Worm (Caenorhabditis elegans) whole organism, late embryonic: ENCODE measurements around the gene rps-12.

Experiments
- K09A11.1 ChIP-seq: sonication (generic microtip); optimal IDR thresholded peaks from 2 replicates; lab custom pipeline; 2017; ENCODE audit warnings: antibody characterized with exemption, mild to moderate bottlenecking, missing genetic modification characterization, missing compliant biosample characterization; ENCODE audit not compliant: insufficient read depth
- T23F11.4 ChIP-seq: fragments of 200-800 bp; sonication (Bioruptor generic); optimal IDR thresholded peaks from 2 replicates; lab custom pipeline; 2018; ENCODE audit warnings: mild to moderate bottlenecking, missing genetic modification characterization, missing compliant biosample characterization
- Y22D7AL.16 ChIP-seq: sonication (generic microtip); optimal IDR thresholded peaks from 2 replicates; lab custom pipeline; 2016; ENCODE audit warnings: missing genetic modification characterization, missing compliant biosample characterization
- ahr-1 ChIP-seq: sonication (generic microtip); optimal IDR thresholded peaks from 2 replicates; lab custom pipeline; 2016; ENCODE audit warnings: missing genetic modification characterization, missing compliant biosample characterization
- ceh-14 ChIP-seq: sonication (generic microtip); optimal IDR thresholded peaks from 2 replicates; lab custom pipeline; 2016; ENCODE audit warnings: missing genotype, missing genetic modification characterization, missing compliant biosample characterization
- ceh-2 ChIP-seq: sonication (generic microtip); optimal IDR thresholded peaks from 2 replicates; lab custom pipeline; 2016; ENCODE audit warnings: missing genotype, missing genetic modification characterization, missing compliant biosample characterization
- ceh-30 ChIP-seq: fragments of 150-350 bp; optimal IDR thresholded peaks from 2 replicates; lab custom pipeline; 2014; ENCODE audit warnings: missing biosample characterization, missing genetic modification characterization
- ceh-31 ChIP-seq: sonication (generic microtip); optimal IDR thresholded peaks from 2 replicates; lab custom pipeline; 2016; ENCODE audit warnings: missing genetic modification characterization, missing compliant biosample characterization
- ceh-34 ChIP-seq: sonication (generic microtip); optimal IDR thresholded peaks from 2 replicates; lab custom pipeline; 2016; ENCODE audit warnings: mild to moderate bottlenecking, missing genetic modification characterization, missing compliant biosample characterization
- ceh-6 ChIP-seq: fragments of 200-800 bp; sonication (Bioruptor generic); optimal IDR thresholded peaks from 2 replicates; lab custom pipeline; 2018; ENCODE audit warnings: mild to moderate bottlenecking, missing genetic modification characterization, missing compliant biosample characterization
- ceh-9 ChIP-seq: sonication (generic microtip); optimal IDR thresholded peaks from 2 replicates; lab custom pipeline; 2016; ENCODE audit warnings: mild to moderate bottlenecking, missing genetic modification characterization, inconsistent platforms, missing compliant biosample characterization
- elt-4 ChIP-seq: sonication (generic microtip); optimal IDR thresholded peaks from 2 replicates; lab custom pipeline; 2016; ENCODE audit warnings: missing genetic modification characterization, missing compliant biosample characterization
- ets-4 ChIP-seq: sonication (generic microtip); optimal IDR thresholded peaks from 2 replicates; lab custom pipeline; 2016; ENCODE audit warnings: missing genetic modification characterization, missing compliant biosample characterization
- fax-1 ChIP-seq: sonication (generic microtip); optimal IDR thresholded peaks from 2 replicates; lab custom pipeline; 2016; ENCODE audit warnings: missing genotype, missing genetic modification characterization, missing compliant biosample characterization
- hlh-13 ChIP-seq: fragments of 200-800 bp; sonication (Bioruptor generic); optimal IDR thresholded peaks from 2 replicates; lab custom pipeline; 2018; ENCODE audit warnings: mild to moderate bottlenecking, missing genetic modification characterization, missing compliant biosample characterization
- hlh-30 ChIP-seq: sonication (generic microtip); optimal IDR thresholded peaks from 2 replicates; lab custom pipeline; 2017; ENCODE audit warnings: antibody characterized with exemption, missing genetic modification characterization, missing compliant biosample characterization; ENCODE audit not compliant: insufficient read depth
- hlh-6 ChIP-seq: sonication (generic microtip); optimal IDR thresholded peaks from 2 replicates; lab custom pipeline; 2016; ENCODE audit warnings: missing genotype, missing genetic modification characterization, missing compliant biosample characterization
- lin-11 ChIP-seq: fragments of 200-800 bp; sonication (Bioruptor generic); optimal IDR thresholded peaks from 2 replicates; lab custom pipeline; 2018; ENCODE audit warnings: mild to moderate bottlenecking, missing genetic modification characterization, missing compliant biosample characterization
- madf-2 ChIP-seq: sonication (generic microtip); optimal IDR thresholded peaks from 2 replicates; lab custom pipeline; 2017; ENCODE audit warnings: missing genetic modification characterization, missing compliant biosample characterization
- nfya-1 ChIP-seq: sonication (generic microtip); optimal IDR thresholded peaks from 2 replicates; lab custom pipeline; 2017; ENCODE audit warnings: missing genetic modification characterization, mild to moderate bottlenecking, missing compliant biosample characterization, antibody characterized with exemption, moderate library complexity
- nhr-232 ChIP-seq: sonication (generic microtip); optimal IDR thresholded peaks from 2 replicates; lab custom pipeline; 2016; ENCODE audit warnings: missing genetic modification characterization, missing compliant biosample characterization
- odd-2 ChIP-seq: sonication (generic microtip); optimal IDR thresholded peaks from 2 replicates; lab custom pipeline; 2017; ENCODE audit warnings: antibody characterized with exemption, mild to moderate bottlenecking, missing genetic modification characterization, missing compliant biosample characterization
- pag-3 ChIP-seq: sonication (generic microtip); optimal IDR thresholded peaks from 2 replicates; lab custom pipeline; 2016; ENCODE audit warnings: missing compliant biosample characterization, missing genetic modification characterization, borderline replicate concordance
- pqm-1 ChIP-seq: sonication (generic microtip); optimal IDR thresholded peaks from 2 replicates; lab custom pipeline; 2016; ENCODE audit warnings: missing genetic modification characterization, missing compliant biosample characterization
- pros-1 ChIP-seq: fragments of 150-350 bp; optimal IDR thresholded peaks from 2 replicates; lab custom pipeline; 2014; ENCODE audit warnings: missing biosample characterization, missing genetic modification reagents, missing genetic modification characterization
- sdc-2 ChIP-seq: sonication (generic microtip); optimal IDR thresholded peaks from 2 replicates; lab custom pipeline; 2016; ENCODE audit warnings: missing genotype, missing genetic modification characterization, missing compliant biosample characterization
- tbx-2 ChIP-seq: sonication (generic microtip); optimal IDR thresholded peaks from 2 replicates; lab custom pipeline; 2016; ENCODE audit warnings: missing genetic modification characterization, missing compliant biosample characterization
- tbx-7 ChIP-seq: sonication (generic microtip); optimal IDR thresholded peaks from 2 replicates; lab custom pipeline; 2016; ENCODE audit warnings: missing genotype, missing genetic modification characterization, missing compliant biosample characterization
- ttx-3 ChIP-seq: sonication (generic microtip); optimal IDR thresholded peaks from 2 replicates; lab custom pipeline; 2016; ENCODE audit warnings: missing genetic modification reagents, missing genetic modification characterization, missing compliant biosample characterization
- unc-42 ChIP-seq: sonication (generic microtip); optimal IDR thresholded peaks from 2 replicates; lab custom pipeline; 2016; ENCODE audit warnings: missing genotype, missing genetic modification characterization, missing compliant biosample characterization
- unc-55 ChIP-seq: sonication (generic microtip); optimal IDR thresholded peaks from 2 replicates; lab custom pipeline; 2017; ENCODE audit warnings: missing biosample characterization, missing genetic modification reagents, missing genetic modification characterization
- zip-5 ChIP-seq: sonication (generic microtip); optimal IDR thresholded peaks from 2 replicates; lab custom pipeline; 2016; ENCODE audit warnings: missing genetic modification characterization, missing compliant biosample characterization
- ztf-16 ChIP-seq: sonication (generic microtip); optimal IDR thresholded peaks from 2 replicates; lab custom pipeline; 2017; ENCODE audit warnings: missing genetic modification characterization, missing compliant biosample characterization

Gene rps-12

DNA sequence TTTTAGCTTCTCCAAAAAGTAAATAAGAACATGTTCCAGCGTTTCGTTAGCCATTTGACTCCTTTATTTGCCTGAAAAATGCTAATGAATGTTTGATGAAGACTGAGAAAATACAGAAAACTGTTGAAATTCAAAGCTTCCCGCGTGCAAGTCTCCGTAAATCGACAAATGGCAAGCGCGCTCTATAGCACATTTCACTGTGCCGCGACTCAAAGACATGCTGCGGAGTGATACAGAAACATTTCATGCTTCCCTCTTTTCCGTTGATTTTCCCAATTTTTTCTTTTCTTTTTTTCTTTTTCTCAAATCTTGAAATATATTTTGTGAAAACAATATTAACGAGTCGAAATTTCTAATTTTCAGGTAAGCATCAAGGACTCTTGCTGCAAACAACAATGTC, at the start of gene rps-12, which contains the start of gene ska-3 (continued):
- TF ChIP-seq ceh-31 (tag; lab: Kevin White, UChicago) (peak; percentile 89), ceh-30 (tag; lab: Kevin White, UChicago) (peak; percentile 64), unc-55 (peak; percentile 74), pros-1 (tag; lab: Kevin White, UChicago) (peak; percentile 74), tbx-2 (tag; lab: Kevin White, UChicago) (peak; percentile 94), pqm-1 (tag; lab: Kevin White, UChicago) (peak; percentile 34), Y22D7AL.16 (tag; lab: Kevin White, UChicago) (no peak), sdc-2 (tag; lab: Kevin White, UChicago) (peak; percentile 28), ttx-3 (peak; percentile 6), ztf-16 (peak; percentile 78), ceh-6 (GFP tag; lab: Kevin White, UChicago) (no peak), hlh-13 (GFP tag; lab: Kevin White, UChicago) (no peak), fax-1 (tag; lab: Kevin White, UChicago) (no peak), nhr-232 (tag; lab: Kevin White, UChicago) (no peak), odd-2 (tag; lab: Kevin White, UChicago) (no peak), elt-4 (tag; lab: Kevin White, UChicago) (no peak)

DNA sequence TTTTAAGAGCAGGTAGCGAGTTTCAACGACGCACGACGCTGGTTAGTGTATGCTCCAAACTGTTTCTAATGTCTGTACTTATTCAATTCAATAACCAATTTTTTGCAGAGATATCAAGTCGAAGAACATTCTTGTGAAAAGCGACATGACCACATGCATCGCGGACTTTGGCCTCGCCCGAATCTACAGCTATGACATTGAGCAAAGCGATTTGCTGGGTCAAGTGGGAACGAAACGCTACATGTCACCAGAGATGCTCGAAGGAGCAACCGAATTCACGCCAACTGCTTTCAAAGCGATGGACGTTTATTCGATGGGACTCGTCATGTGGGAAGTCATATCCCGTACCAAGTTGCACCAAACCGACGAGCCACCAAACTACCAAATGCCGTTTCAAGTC, 48.7 kb upstream of the rps-12 start:
- TF ChIP-seq lin-11 (tag; lab: Kevin White, UChicago) (no peak), zip-5 (no peak), pros-1 (tag; lab: Kevin White, UChicago) (no peak), ahr-1 (no peak), ttx-3 (no peak), ceh-2 (no peak), ceh-9 (tag; lab: Kevin White, UChicago) (no peak), T23F11.4 (GFP tag; lab: Kevin White, UChicago) (no peak)

DNA sequence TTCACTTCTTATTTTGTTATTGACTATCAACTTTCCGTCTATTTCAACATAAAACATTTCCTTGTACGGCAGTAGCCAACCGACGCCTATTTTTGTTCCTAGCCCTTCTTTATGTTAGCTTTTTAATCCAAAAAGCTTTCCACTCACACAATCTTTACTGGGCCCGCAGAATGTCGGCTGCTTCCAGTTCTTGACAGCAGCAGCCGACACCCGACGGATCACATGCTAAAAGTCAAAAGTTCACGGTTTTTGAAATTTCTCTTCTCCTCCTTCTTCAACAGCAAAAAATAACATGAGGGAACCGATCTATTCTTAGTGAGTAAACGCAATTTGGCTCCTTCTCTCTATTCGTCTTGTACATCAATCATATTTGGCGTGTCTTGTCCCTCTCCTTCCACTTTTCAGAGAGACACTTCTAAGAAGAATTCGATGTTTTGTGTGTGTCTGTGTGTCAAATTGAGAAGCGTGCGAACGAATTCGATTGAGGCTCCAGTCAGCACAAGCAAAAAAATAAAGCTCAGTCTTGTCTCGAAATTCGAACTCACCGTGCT, 46.6 kb upstream of the rps-12 start:
- TF ChIP-seq unc-42 (tag; lab: Kevin White, UChicago) (peak; percentile 85), hlh-6 (tag; lab: Kevin White, UChicago) (no peak)

DNA sequence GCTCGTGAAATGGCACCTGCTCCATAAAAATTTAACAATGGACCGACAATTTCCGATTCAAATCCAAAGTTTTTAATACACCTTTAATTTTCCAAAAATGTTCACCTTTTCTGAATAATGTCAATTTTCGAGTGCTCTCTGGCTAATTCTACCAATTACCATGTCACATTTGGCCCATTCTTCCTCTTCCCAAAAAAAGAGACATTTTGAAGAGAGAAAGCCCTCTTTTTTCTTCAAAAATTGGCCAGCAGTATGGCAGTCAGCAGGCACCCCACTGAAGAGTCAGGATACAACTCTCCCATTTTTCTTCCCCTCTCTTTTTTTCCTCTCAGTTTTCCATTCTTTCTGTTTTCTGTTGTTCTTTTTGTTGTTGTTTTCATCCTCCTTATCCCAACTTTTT, 44.6 kb upstream of the rps-12 start:
- TF ChIP-seq T23F11.4 (GFP tag; lab: Kevin White, UChicago) (no peak), tbx-7 (tag; lab: Kevin White, UChicago) (no peak), unc-42 (tag; lab: Kevin White, UChicago) (peak; percentile 8), K09A11.1 (tag; lab: Kevin White, UChicago) (no peak)
- TF ChIP-seq, all 69 proteins: peak for 1

DNA sequence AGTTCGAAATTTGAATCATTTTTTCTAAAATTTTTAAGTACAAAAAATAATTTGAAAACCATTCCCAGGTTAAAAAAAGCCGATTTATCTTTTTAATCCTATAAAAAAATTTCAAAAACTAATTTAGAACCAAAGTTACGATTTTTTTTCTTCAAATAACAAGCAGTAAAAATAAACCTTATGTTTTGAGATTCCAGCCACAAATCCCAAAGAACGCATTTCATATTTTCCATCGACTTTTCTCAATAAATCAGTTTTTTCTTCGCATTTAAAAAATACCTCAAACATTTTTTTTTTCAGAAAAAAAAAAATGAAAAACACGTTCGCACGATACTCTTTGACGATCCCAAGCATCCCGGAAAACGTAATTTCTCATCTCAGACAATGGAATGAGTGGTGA, 43.9 kb upstream of the rps-12 start, which contains the start of gene ckk-1:
ckk-1 (plus strand) TSS at position 301 of the 400 bp plus-strand sequence.
- TF ChIP-seq ceh-34: no peak
- no peak for TF ChIP-seq pag-3 (tag; lab: Kevin White, UChicago)
- TF ChIP-seq madf-2 (tag; lab: Kevin White, UChicago): no peak

DNA sequence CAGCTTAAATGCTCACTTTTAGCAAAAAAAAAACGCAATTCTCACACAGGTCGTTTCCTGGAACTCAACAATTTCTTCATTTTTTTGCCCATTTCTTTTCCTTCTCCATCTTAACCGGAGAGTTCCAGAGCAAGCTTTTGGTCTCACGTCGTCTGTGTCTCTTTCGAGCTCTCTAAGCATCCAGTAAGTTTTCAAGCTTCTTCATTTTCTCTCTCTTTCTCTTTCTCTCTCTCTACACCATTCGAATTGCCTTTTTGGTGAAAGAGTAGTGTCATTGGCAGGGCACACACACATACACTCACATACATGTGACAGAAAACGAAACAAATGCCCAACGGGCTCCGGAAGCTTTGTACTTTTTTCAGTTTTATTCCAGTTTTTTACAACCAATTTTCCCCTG, 39.2 kb upstream of the rps-12 start:
- TF ChIP-seq lin-11 (tag; lab: Kevin White, UChicago) (no peak), unc-42 (tag; lab: Kevin White, UChicago) (peak; percentile 3), nfya-1 (tag; lab: Kevin White, UChicago) (peak; percentile 47)

DNA sequence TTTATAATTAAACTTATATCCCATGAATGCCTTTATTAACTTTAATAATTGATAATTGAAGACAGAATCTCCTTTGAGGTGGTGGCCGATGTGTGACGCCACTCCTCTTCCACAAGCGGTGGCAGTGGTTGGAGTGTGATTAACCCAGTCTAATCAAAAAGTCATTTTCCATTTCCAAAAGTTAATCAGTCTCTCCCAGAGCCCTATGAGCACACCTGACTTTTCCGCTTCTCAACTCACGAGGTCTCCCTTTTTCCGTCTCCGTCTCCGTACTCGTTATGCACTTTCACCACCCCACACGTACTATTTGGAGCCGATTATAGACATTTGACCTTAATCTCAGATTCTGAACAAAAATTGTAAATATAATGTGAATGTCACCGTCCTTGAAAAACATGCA, 36.4 kb upstream of the rps-12 start:
- no peak for TF ChIP-seq odd-2 (tag; lab: Kevin White, UChicago)
- TF ChIP-seq ceh-14: peak; percentile 69
- TF ChIP-seq fax-1 (tag; lab: Kevin White, UChicago): no peak
- TF ChIP-seq ets-4: no peak
- TF ChIP-seq hlh-30 (tag; lab: Kevin White, UChicago): peak; percentile 51
